Comparison of ENCODE assay signal across 1 fruit fly cellular context in the genomic region with DNA sequence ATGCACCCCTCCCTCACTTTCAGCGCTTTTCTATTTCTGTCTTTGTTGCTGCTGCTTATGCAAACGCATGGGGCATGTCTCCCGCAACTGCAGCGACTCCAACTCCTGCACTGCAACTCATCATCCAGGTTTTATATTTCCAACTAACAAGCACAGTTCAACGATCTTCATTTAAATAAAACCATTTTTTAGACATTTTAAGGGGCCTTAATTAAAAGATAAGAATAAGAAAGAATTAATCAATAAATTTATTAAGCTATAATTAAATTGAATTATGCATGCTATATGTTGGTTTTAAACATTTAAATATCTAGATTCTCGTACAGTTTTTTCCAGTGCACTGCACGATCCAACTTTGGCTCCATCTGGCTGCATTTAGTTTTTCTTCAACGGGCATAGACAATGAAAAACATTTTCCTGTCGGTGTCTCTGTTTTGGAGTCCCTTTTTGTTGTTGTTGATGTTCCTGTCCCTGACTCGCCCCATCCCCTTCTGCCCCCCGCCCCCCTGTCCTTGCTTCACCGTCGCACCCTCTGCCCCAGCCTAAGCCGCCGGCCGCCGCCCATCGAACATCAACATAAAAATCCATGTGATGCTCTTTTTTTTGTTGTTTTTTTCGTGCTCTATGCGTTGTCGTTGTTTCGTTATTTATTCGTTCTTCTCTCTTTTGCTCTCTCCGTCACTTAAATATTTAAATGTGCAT.
TF ChIP-seq lines count a peak whose summit lies in the region.

No protein-coding gene starts in this region.

TF ChIP-seq in whole organism, embryonic, 481 proteins besides CTCF, POLR2A, EP300 and RAD21 (continued from another document and continues in another):
- TF ChIP-seq CG30431 (GFP tag; optimal IDR thresholded peaks at IDR 0.05; lab: Kevin White, UChicago) = peak; percentile 48
- TF ChIP-seq en (GFP tag; optimal IDR thresholded peaks at IDR 0.05; lab: Kevin White, UChicago) = no peak
- TF ChIP-seq insv (GFP tag; optimal IDR thresholded peaks at IDR 0.05; lab: Kevin White, UChicago) = no peak
- no peak for TF ChIP-seq NfI (GFP tag; optimal IDR thresholded peaks at IDR 0.05; lab: Kevin White, UChicago)
- TF ChIP-seq HmgD (GFP tag; optimal IDR thresholded peaks at IDR 0.05; lab: Kevin White, UChicago) = no peak
- peak; percentile 89 for TF ChIP-seq phol (tag; optimal IDR thresholded peaks at IDR 0.05; lab: Kevin White, UChicago)
- TF ChIP-seq nom (GFP tag; optimal IDR thresholded peaks at IDR 0.05; lab: Kevin White, UChicago) = no peak
- peak; percentile 54 for TF ChIP-seq CG10209 (GFP tag; optimal IDR thresholded peaks at IDR 0.05; lab: Kevin White, UChicago)
- TF ChIP-seq slou (GFP tag; optimal IDR thresholded peaks at IDR 0.05; lab: Kevin White, UChicago) = no peak
- no peak for TF ChIP-seq CG10274 (GFP tag; optimal IDR thresholded peaks at IDR 0.05; lab: Kevin White, UChicago)
- TF ChIP-seq Doc2 (GFP tag; IDR thresholded peaks at IDR 0.05; lab: Robert Waterston, UW) = no peak
- TF ChIP-seq chif (GFP tag; optimal IDR thresholded peaks at IDR 0.05; lab: Kevin White, UChicago) = peak in 1 of 2 experiments; percentile 51
- TF ChIP-seq CG15073 (GFP tag; optimal IDR thresholded peaks at IDR 0.05; lab: Kevin White, UChicago) = no peak
- TF ChIP-seq CG4617 (GFP tag; optimal IDR thresholded peaks at IDR 0.05; lab: Kevin White, UChicago; ENCODE audit: borderline replicate concordance) = peak; percentile 19
- TF ChIP-seq D19B (GFP tag; optimal IDR thresholded peaks at IDR 0.05; lab: Kevin White, UChicago) = no peak
- peak; percentile 6 for TF ChIP-seq Deaf1 (tag; optimal IDR thresholded peaks at IDR 0.05; lab: Kevin White, UChicago)
- peak; percentile 53; the same call in 1 of the 2 replicates for TF ChIP-seq peb (GFP tag; IDR thresholded peaks at IDR 0.05; lab: Robert Waterston, UW)
- TF ChIP-seq Tbp (GFP tag; optimal IDR thresholded peaks at IDR 0.05; lab: Kevin White, UChicago) = no peak
- no peak for TF ChIP-seq cg (GFP tag; optimal IDR thresholded peaks at IDR 0.05; lab: Kevin White, UChicago)
- TF ChIP-seq Xbp1 (GFP tag; optimal IDR thresholded peaks at IDR 0.05; lab: Kevin White, UChicago) = peak; percentile 63
- TF ChIP-seq dmrt11E (tag; optimal IDR thresholded peaks at IDR 0.05; lab: Kevin White, UChicago) = peak; percentile 97
- TF ChIP-seq sna (GFP tag; IDR thresholded peaks at IDR 0.05; lab: Robert Waterston, UW; ENCODE audit: partially characterized antibody) = no peak
- TF ChIP-seq CG9215 (GFP tag; IDR thresholded peaks at IDR 0.05; lab: Robert Waterston, UW) = 0 out of 2 replicates have a peak, but pooled peaks have one; percentile 12
- TF ChIP-seq Spps (tag; optimal IDR thresholded peaks at IDR 0.05; lab: Kevin White, UChicago) = peak; percentile 85
- no peak for TF ChIP-seq CG31388 (GFP tag; optimal IDR thresholded peaks at IDR 0.05; lab: Kevin White, UChicago)
- no peak for TF ChIP-seq CG6765 (GFP tag; optimal IDR thresholded peaks at IDR 0.05; lab: Kevin White, UChicago)
- TF ChIP-seq CG11456 (GFP tag; IDR thresholded peaks at IDR 0.05; lab: Robert Waterston, UW) = no peak
- no peak for TF ChIP-seq Kr (GFP tag; optimal IDR thresholded peaks at IDR 0.05; lab: Kevin White, UChicago)
- TF ChIP-seq Camta (GFP tag; optimal IDR thresholded peaks at IDR 0.05; lab: Kevin White, UChicago) = no peak
- no peak for TF ChIP-seq aop (GFP tag; IDR thresholded peaks at IDR 0.05; lab: Robert Waterston, UW)
- TF ChIP-seq hkb (optimal IDR thresholded peaks at IDR 0.05; lab: Kevin White, UChicago) = no peak
- peak; percentile 71 for TF ChIP-seq hkb (GFP tag; IDR thresholded peaks at IDR 0.05; lab: Robert Waterston, UW)
- peak; percentile 32 for TF ChIP-seq CG13123 (GFP tag; optimal IDR thresholded peaks at IDR 0.05; lab: Kevin White, UChicago)
- peak; percentile 62 for TF ChIP-seq tio (GFP tag; optimal IDR thresholded peaks at IDR 0.05; lab: Kevin White, UChicago)
- no peak for TF ChIP-seq CG8478 (optimal IDR thresholded peaks at IDR 0.05; lab: Kevin White, UChicago)
- no peak for TF ChIP-seq D (optimal IDR thresholded peaks at IDR 0.05; lab: Kevin White, UChicago)
- peak; percentile 90 for TF ChIP-seq D (GFP tag; optimal IDR thresholded peaks at IDR 0.05; lab: Kevin White, UChicago)
- peak; percentile 52 for TF ChIP-seq CG10462 (GFP tag; optimal IDR thresholded peaks at IDR 0.05; lab: Kevin White, UChicago)
- peak; percentile 96 for TF ChIP-seq CG2712 (tag; optimal IDR thresholded peaks at IDR 0.05; lab: Kevin White, UChicago)
- peak; percentile 35 for TF ChIP-seq CG4328 (GFP tag; optimal IDR thresholded peaks at IDR 0.05; lab: Kevin White, UChicago)
- TF ChIP-seq dmrt99B (tag; optimal IDR thresholded peaks at IDR 0.05; lab: Kevin White, UChicago) = peak; percentile 59
- TF ChIP-seq CG12236 (GFP tag; optimal IDR thresholded peaks at IDR 0.05; lab: Kevin White, UChicago) = no peak
- peak in 1 of 2 experiments; percentile 56 for TF ChIP-seq Hr78 (GFP tag; optimal IDR thresholded peaks at IDR 0.05; lab: Kevin White, UChicago)
- TF ChIP-seq gsb (GFP tag; IDR thresholded peaks at IDR 0.05; lab: Robert Waterston, UW) = no peak
- TF ChIP-seq odd (GFP tag; optimal IDR thresholded peaks at IDR 0.05; lab: Kevin White, UChicago) = no peak
- TF ChIP-seq Fer3 (tag; optimal IDR thresholded peaks at IDR 0.05; lab: Kevin White, UChicago) = no peak
- TF ChIP-seq CG17385 (GFP tag; optimal IDR thresholded peaks at IDR 0.05; lab: Kevin White, UChicago) = peak; percentile 53
- TF ChIP-seq Hsf (GFP tag; optimal IDR thresholded peaks at IDR 0.05; lab: Kevin White, UChicago) = peak; percentile 41
- peak; percentile 78 for TF ChIP-seq row (GFP tag; IDR thresholded peaks at IDR 0.05; lab: Robert Waterston, UW)
- no peak for TF ChIP-seq pho (GFP tag; optimal IDR thresholded peaks at IDR 0.05; lab: Kevin White, UChicago)
- peak; percentile 35; the same call in 1 of the 2 replicates for TF ChIP-seq ro (GFP tag; IDR thresholded peaks at IDR 0.05; lab: Robert Waterston, UW)
- TF ChIP-seq Atf6 (GFP tag; IDR thresholded peaks at IDR 0.05; lab: Robert Waterston, UW) = no peak
- peak; percentile 72 for TF ChIP-seq tin (GFP tag; optimal IDR thresholded peaks at IDR 0.05; lab: Kevin White, UChicago)
- no peak for TF ChIP-seq bab2 (GFP tag; optimal IDR thresholded peaks at IDR 0.05; lab: Kevin White, UChicago)
- no peak for TF ChIP-seq mirr (GFP tag; optimal IDR thresholded peaks at IDR 0.05; lab: Kevin White, UChicago)
- no peak for TF ChIP-seq BtbVII (GFP tag; optimal IDR thresholded peaks at IDR 0.05; lab: Kevin White, UChicago)
- peak; percentile 41 for TF ChIP-seq CG10654 (GFP tag; optimal IDR thresholded peaks at IDR 0.05; lab: Kevin White, UChicago)
- TF ChIP-seq Oli (tag; optimal IDR thresholded peaks at IDR 0.05; lab: Kevin White, UChicago) = peak; percentile 81
- peak; percentile 35; the same call in 1 of the 2 replicates for TF ChIP-seq CG14667 (GFP tag; IDR thresholded peaks at IDR 0.05; lab: Robert Waterston, UW)
- TF ChIP-seq Sry-δ (GFP tag; optimal IDR thresholded peaks at IDR 0.05; lab: Kevin White, UChicago) = no peak
- no peak for TF ChIP-seq seq (GFP tag; IDR thresholded peaks at IDR 0.05; lab: Robert Waterston, UW)
- TF ChIP-seq CG17328 (GFP tag; IDR thresholded peaks at IDR 0.05; lab: Robert Waterston, UW) = peak; percentile 82
- TF ChIP-seq Sin3A (optimal IDR thresholded peaks at IDR 0.05; lab: Kevin White, UChicago) = no peak
- no peak; the same call in 1 of the 2 replicates for TF ChIP-seq E2f2 (GFP tag; IDR thresholded peaks at IDR 0.05; lab: Robert Waterston, UW)
- peak; percentile 26 for TF ChIP-seq CG1233 (GFP tag; optimal IDR thresholded peaks at IDR 0.05; lab: Kevin White, UChicago)
- no peak for TF ChIP-seq wdn (GFP tag; IDR thresholded peaks at IDR 0.05; lab: Robert Waterston, UW)
- TF ChIP-seq ham (GFP tag; IDR thresholded peaks at IDR 0.05; lab: Robert Waterston, UW) = no peak
- peak; percentile 61 for TF ChIP-seq ewg (GFP tag; optimal IDR thresholded peaks at IDR 0.05; lab: Kevin White, UChicago)
- no peak for TF ChIP-seq HLHmδ (GFP tag; optimal IDR thresholded peaks at IDR 0.05; lab: Kevin White, UChicago)
- TF ChIP-seq CG6683 (GFP tag; optimal IDR thresholded peaks at IDR 0.05; lab: Kevin White, UChicago) = no peak
- peak; percentile 88 for TF ChIP-seq Ssrp (tag; optimal IDR thresholded peaks at IDR 0.05; lab: Kevin White, UChicago)
- TF ChIP-seq slp2 (GFP tag; optimal IDR thresholded peaks at IDR 0.05; lab: Kevin White, UChicago) = no peak
- TF ChIP-seq PHDP (tag; optimal IDR thresholded peaks at IDR 0.05; lab: Kevin White, UChicago) = peak; percentile 78
- peak; percentile 27; the same call in 1 of the 2 replicates for TF ChIP-seq Rx (GFP tag; IDR thresholded peaks at IDR 0.05; lab: Robert Waterston, UW)
- TF ChIP-seq z (GFP tag; IDR thresholded peaks at IDR 0.05; lab: Robert Waterston, UW) = no peak
- no peak for TF ChIP-seq Dip2 (GFP tag; IDR thresholded peaks at IDR 0.05; lab: Robert Waterston, UW)
- peak; percentile 78 for TF ChIP-seq CG8924 (tag; optimal IDR thresholded peaks at IDR 0.05; lab: Kevin White, UChicago)
- TF ChIP-seq CG34422 (GFP tag; IDR thresholded peaks at IDR 0.05; lab: Robert Waterston, UW) = peak; percentile 55; the same call in 2 of the 3 replicates
- TF ChIP-seq CG3065 (GFP tag; optimal IDR thresholded peaks at IDR 0.05; lab: Kevin White, UChicago) = peak; percentile 12
- peak; percentile 92 for TF ChIP-seq CG2202 (tag; optimal IDR thresholded peaks at IDR 0.05; lab: Kevin White, UChicago)
- peak; percentile 81 for TF ChIP-seq CoRest (tag; optimal IDR thresholded peaks at IDR 0.05; lab: Kevin White, UChicago)
- TF ChIP-seq Dip3 (GFP tag; optimal IDR thresholded peaks at IDR 0.05; lab: Kevin White, UChicago) = no peak
- TF ChIP-seq lab (GFP tag; optimal IDR thresholded peaks at IDR 0.05; lab: Kevin White, UChicago) = no peak
- no peak for TF ChIP-seq GATAe (GFP tag; conservative IDR thresholded peaks at IDR 0.05; lab: Robert Waterston, UW)
- TF ChIP-seq CG12391 (tag; optimal IDR thresholded peaks at IDR 0.05; lab: Kevin White, UChicago) = peak; percentile 91
- no peak for TF ChIP-seq CG5180 (GFP tag; optimal IDR thresholded peaks at IDR 0.05; lab: Kevin White, UChicago)
- TF ChIP-seq CG7928 (GFP tag; optimal IDR thresholded peaks at IDR 0.05; lab: Kevin White, UChicago) = no peak
- no peak for TF ChIP-seq CG1792 (GFP tag; optimal IDR thresholded peaks at IDR 0.05; lab: Kevin White, UChicago)
- no peak for TF ChIP-seq Hmr (GFP tag; optimal IDR thresholded peaks at IDR 0.05; lab: Kevin White, UChicago)
- peak; percentile 65 for TF ChIP-seq CG1602 (GFP tag; optimal IDR thresholded peaks at IDR 0.05; lab: Kevin White, UChicago)
- peak; percentile 53 for TF ChIP-seq stwl (tag; optimal IDR thresholded peaks at IDR 0.05; lab: Kevin White, UChicago)
- no peak for TF ChIP-seq lov (optimal IDR thresholded peaks at IDR 0.05; lab: Kevin White, UChicago)
- 0 out of 3 replicates have a peak, but pooled peaks have one; percentile 37 for TF ChIP-seq lov (GFP tag; IDR thresholded peaks at IDR 0.05; lab: Robert Waterston, UW)
- peak; percentile 50 for TF ChIP-seq Usf (GFP tag; optimal IDR thresholded peaks at IDR 0.05; lab: Kevin White, UChicago)
- TF ChIP-seq jing (GFP tag; optimal IDR thresholded peaks at IDR 0.05; lab: Kevin White, UChicago) = peak; percentile 39
- no peak for TF ChIP-seq Dref (GFP tag; IDR thresholded peaks at IDR 0.05; lab: Robert Waterston, UW)
- TF ChIP-seq CG11093 (GFP tag; IDR thresholded peaks at IDR 0.05; lab: Robert Waterston, UW) = 0 out of 3 replicates have a peak, but pooled peaks have one; percentile 51
- TF ChIP-seq onecut (GFP tag; IDR thresholded peaks at IDR 0.05; lab: Robert Waterston, UW) = peak; percentile 31; the same call in 1 of the 2 replicates
- TF ChIP-seq wor (GFP tag; IDR thresholded peaks at IDR 0.05; lab: Robert Waterston, UW) = peak; percentile 31; the same call in 1 of the 2 replicates
- peak; percentile 55; the same call in 1 of the 2 replicates for TF ChIP-seq chm (GFP tag; IDR thresholded peaks at IDR 0.05; lab: Robert Waterston, UW)
- peak; percentile 68 for TF ChIP-seq CG4820 (GFP tag; optimal IDR thresholded peaks at IDR 0.05; lab: Kevin White, UChicago)
- no peak for TF ChIP-seq pan (optimal IDR thresholded peaks at IDR 0.05; lab: Kevin White, UChicago)
- TF ChIP-seq pan (GFP tag; optimal IDR thresholded peaks at IDR 0.05 in 1 of 2, IDR thresholded peaks at IDR 0.05 in 1 of 2) = peak in 1 of 2 experiments; percentile 22
- TF ChIP-seq CG4854 (GFP tag; optimal IDR thresholded peaks at IDR 0.05; lab: Kevin White, UChicago) = no peak
- TF ChIP-seq CG17802 (tag; optimal IDR thresholded peaks at IDR 0.05; lab: Kevin White, UChicago) = peak; percentile 9
- TF ChIP-seq sug (tag; optimal IDR thresholded peaks at IDR 0.05; lab: Kevin White, UChicago) = no peak
- TF ChIP-seq tx (GFP tag; optimal IDR thresholded peaks at IDR 0.05; lab: Kevin White, UChicago) = no peak
- peak; percentile 56; the same call in 1 of the 2 replicates for TF ChIP-seq sim (GFP tag; IDR thresholded peaks at IDR 0.05; lab: Robert Waterston, UW)
- TF ChIP-seq Max (GFP tag; optimal IDR thresholded peaks at IDR 0.05; lab: Kevin White, UChicago) = peak; percentile 62
- TF ChIP-seq CG18262 (tag; optimal IDR thresholded peaks at IDR 0.05; lab: Kevin White, UChicago) = peak; percentile 96
- TF ChIP-seq ssp (GFP tag; IDR thresholded peaks at IDR 0.05; lab: Robert Waterston, UW) = peak; percentile 37; the same call in 1 of the 2 replicates
- TF ChIP-seq CG3726 (GFP tag; IDR thresholded peaks at IDR 0.05; lab: Robert Waterston, UW) = 0 out of 3 replicates have a peak, but pooled peaks have one; percentile 30
- no peak for TF ChIP-seq Neu2 (GFP tag; optimal IDR thresholded peaks at IDR 0.05; lab: Kevin White, UChicago; ENCODE audit: borderline replicate concordance)
- peak; percentile 13 for TF ChIP-seq run (tag; optimal IDR thresholded peaks at IDR 0.05; lab: Kevin White, UChicago)
- no peak for TF ChIP-seq dm (GFP tag; optimal IDR thresholded peaks at IDR 0.05; lab: Kevin White, UChicago)
- TF ChIP-seq ATbp (GFP tag; optimal IDR thresholded peaks at IDR 0.05; lab: Kevin White, UChicago) = peak; percentile 70
- TF ChIP-seq CG1529 (GFP tag; optimal IDR thresholded peaks at IDR 0.05; lab: Kevin White, UChicago) = peak; percentile 78
- TF ChIP-seq CG8765 (GFP tag; IDR thresholded peaks at IDR 0.05; lab: Robert Waterston, UW) = no peak
- no peak for TF ChIP-seq tup (GFP tag; optimal IDR thresholded peaks at IDR 0.05; lab: Kevin White, UChicago)
- TF ChIP-seq vfl (GFP tag; optimal IDR thresholded peaks at IDR 0.05; lab: Kevin White, UChicago) = no peak
- no peak for TF ChIP-seq repo (GFP tag; optimal IDR thresholded peaks at IDR 0.05; lab: Kevin White, UChicago)
- no peak for TF ChIP-seq sc (optimal IDR thresholded peaks at IDR 0.05; lab: Kevin White, UChicago)
- TF ChIP-seq sc (GFP tag; optimal IDR thresholded peaks at IDR 0.05; lab: Kevin White, UChicago) = peak; percentile 83
- TF ChIP-seq CG10366 (GFP tag; IDR thresholded peaks at IDR 0.05; lab: Robert Waterston, UW) = peak; percentile 38; the same call in 1 of the 2 replicates
